Fruit fly (Drosophila melanogaster) S2 (cell line): Measurements from ENCODE around the gene TM9SF3.

ENCODE experiments used
- CG8478 ChIP-seq: fragments of >200 bp; optimal IDR thresholded peaks from 2 replicates; lab custom pipeline; 2018
- CTCF ChIP-seq, 2 experiments: fragments of >200 bp; optimal IDR thresholded peaks; 2 replicates each; lab custom pipeline; 2018

dm6 chr3L:5631917-5632316 is 28.1 kb upstream of the TM9SF3 start:
- TF ChIP-seq CG8478 (lab: Kevin White, UChicago) (no peak), CTCF (optimal IDR thresholded peaks at IDR 0.05; lab: Kevin White, UChicago) (no peak)
